Worm (Caenorhabditis elegans) whole organism, mixed stage, embryonic: ENCODE results near the gene srh-75.

Source experiments
- cnd-1 ChIP-seq: fragments of 200-800 bp; sonication (Bioruptor generic); optimal IDR thresholded peaks from 2 replicates; lab custom pipeline; 2018; ENCODE audit warnings: mild to moderate bottlenecking, missing genetic modification characterization, missing compliant biosample characterization
- ham-2 ChIP-seq: fragments of 200-800 bp; sonication (Bioruptor generic); optimal IDR thresholded peaks from 2 replicates; lab custom pipeline; 2018; ENCODE audit warnings: mild to moderate bottlenecking, missing genetic modification characterization, missing compliant biosample characterization
- lsy-2 ChIP-seq: fragments of 150-350 bp; optimal IDR thresholded peaks from 2 replicates; lab custom pipeline; 2014; ENCODE audit warnings: missing biosample characterization, missing genetic modification characterization
- mab-5 ChIP-seq: fragments of 150-350 bp; optimal IDR thresholded peaks from 2 replicates; lab custom pipeline; 2014; ENCODE audit warnings: missing biosample characterization, missing genetic modification characterization
- mep-1 ChIP-seq: fragments of 150-350 bp; optimal IDR thresholded peaks from 2 replicates; lab custom pipeline; 2017; ENCODE audit warnings: missing biosample characterization, missing genetic modification reagents, missing genetic modification characterization, inconsistent platforms
- mls-2 ChIP-seq: sonication (generic microtip); optimal IDR thresholded peaks from 2 replicates; lab custom pipeline; 2016; ENCODE audit warnings: mild to moderate bottlenecking, missing genetic modification characterization, moderate library complexity, missing compliant biosample characterization
- nhr-237 ChIP-seq: fragments of 150-350 bp; optimal IDR thresholded peaks from 2 replicates; lab custom pipeline; 2014; ENCODE audit warnings: missing biosample characterization, missing genetic modification characterization
- nhr-28 ChIP-seq: fragments of 150-350 bp; optimal IDR thresholded peaks from 2 replicates; lab custom pipeline; 2014; ENCODE audit warnings: missing biosample characterization, missing genetic modification characterization
- nhr-76 ChIP-seq: sonication (generic microtip); optimal IDR thresholded peaks from 2 replicates; lab custom pipeline; 2017; ENCODE audit warnings: missing biosample characterization, missing genetic modification characterization
- snpc-4 ChIP-seq: fragments of 150-350 bp; optimal IDR thresholded peaks from 2 replicates; lab custom pipeline; 2014; ENCODE audit warnings: missing biosample characterization, missing genetic modification characterization
- unc-39 ChIP-seq: fragments of 150-350 bp; optimal IDR thresholded peaks from 2 replicates; lab custom pipeline; 2014; ENCODE audit warnings: missing biosample characterization, missing genetic modification characterization
- unc-62 ChIP-seq: fragments of 150-350 bp; optimal IDR thresholded peaks from 2 replicates; lab custom pipeline; 2014; ENCODE audit warnings: missing biosample characterization, missing genetic modification reagents, missing genetic modification characterization
- zip-8 ChIP-seq: fragments of 150-350 bp; optimal IDR thresholded peaks from 2 replicates; lab custom pipeline; 2014; ENCODE audit warnings: missing biosample characterization, missing genetic modification characterization
- ztf-11 ChIP-seq: fragments of 150-350 bp; optimal IDR thresholded peaks from 2 replicates; lab custom pipeline; 2014; ENCODE audit warnings: missing biosample characterization, missing genetic modification characterization

- TF ChIP-seq nhr-76 (tag; lab: Kevin White, UChicago) (no peak), nhr-237 (tag; lab: Kevin White, UChicago) (no peak), lsy-2 (tag; lab: Kevin White, UChicago) (no peak), mep-1 (no peak), zip-8 (tag; lab: Kevin White, UChicago) (no peak), unc-39 (no peak), snpc-4 (tag; lab: Kevin White, UChicago) (no peak), cnd-1 (no peak), nhr-28 (no peak), mab-5 (no peak), ztf-11 (no peak), unc-62 (GFP tag; lab: Kevin White, UChicago) (no peak), mls-2 (no peak), ham-2 (no peak)
Measured at ce11 chrV:11095873-11096272, 38.9 kb upstream of the srh-75 start, which contains the start of gene Y42A5A.3.
